Fruit fly (Drosophila melanogaster): Measurements from ENCODE around the gene Taf4.

The Taf4 gene

DNA sequence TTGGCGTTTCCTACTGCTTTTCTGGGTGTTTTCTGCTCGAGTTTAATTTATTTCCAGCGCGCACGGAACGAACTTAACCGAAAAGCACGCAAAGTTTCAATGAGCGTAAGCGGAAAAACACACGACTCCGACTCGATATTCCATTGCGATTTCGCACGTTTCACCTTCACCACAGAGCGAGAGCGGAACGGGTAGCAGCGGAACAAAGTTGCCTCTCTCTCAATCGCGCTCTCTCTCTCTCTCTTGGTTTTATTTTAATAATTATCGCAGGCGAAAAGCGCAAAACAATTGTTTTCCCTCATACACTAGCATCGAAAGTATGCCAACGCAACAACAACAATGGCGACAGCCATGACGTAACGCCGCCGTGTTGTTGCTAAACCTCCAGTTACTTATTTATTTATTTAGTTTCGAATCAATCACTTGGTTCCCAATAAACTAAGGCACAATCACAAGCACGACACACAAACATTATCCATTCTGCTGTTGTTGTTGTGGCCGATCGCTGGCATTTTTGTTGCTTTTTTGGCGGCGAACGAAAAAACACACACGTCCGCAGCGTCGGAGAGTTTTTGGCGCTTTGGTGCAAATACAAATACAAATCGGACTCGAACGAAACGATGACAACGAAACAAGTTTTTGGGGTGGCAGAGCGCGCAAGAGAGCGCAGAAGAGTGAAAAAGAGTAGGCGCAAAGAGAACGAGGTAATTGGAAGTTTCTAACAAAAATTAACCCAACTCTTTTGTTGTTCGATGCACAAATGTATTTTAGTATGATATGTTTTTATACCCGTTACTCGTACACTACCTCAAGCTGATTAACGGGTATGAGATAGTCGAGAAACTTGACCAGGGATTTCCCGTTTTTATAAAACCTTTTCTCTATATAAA is 51.4 kb downstream of the Taf4 start, which contains the start of gene CG5151 (continued):
- TF ChIP-seq CG6791 (GFP tag; IDR thresholded peaks at IDR 0.05; ENCODE audit: partially characterized antibody) (peak; percentile 87), CG7839 (tag; optimal IDR thresholded peaks at IDR 0.05) (peak; percentile 30)

DNA sequence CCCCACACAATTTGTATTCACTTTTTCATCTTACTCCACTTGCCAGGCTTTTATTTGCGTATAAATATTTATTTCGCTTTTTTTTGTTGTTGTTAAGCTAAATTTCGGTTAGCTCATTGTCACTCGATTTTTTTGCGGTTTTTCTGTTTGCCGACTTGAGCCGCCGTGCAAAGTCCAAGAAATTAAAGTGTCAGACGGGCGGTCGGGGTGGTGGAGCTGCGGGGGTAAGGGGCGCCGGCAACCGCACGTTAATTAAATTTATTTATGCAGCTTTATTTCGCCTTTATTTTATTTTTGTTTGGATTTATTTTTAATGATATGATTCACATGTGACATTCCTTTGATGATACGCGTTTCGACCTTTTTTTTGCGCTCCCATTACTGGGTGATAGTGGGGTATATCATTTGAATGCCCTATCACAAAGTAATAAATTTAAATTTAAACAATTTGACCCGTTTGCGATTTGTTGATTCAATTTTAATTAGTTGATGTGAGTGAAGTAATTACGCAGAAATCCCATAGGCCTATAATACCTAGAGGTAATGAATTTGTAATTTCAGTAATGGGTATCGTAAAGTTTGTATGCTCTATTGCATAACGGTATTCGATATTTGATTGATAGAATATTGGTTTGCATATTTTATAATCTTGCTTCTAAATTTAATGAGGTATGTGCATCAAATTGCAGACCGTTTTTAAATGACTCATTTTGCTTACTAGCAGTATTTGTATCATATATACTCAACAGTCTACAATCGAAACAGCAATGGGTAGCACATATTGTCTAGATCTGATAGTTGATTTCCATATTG is 52.5 kb downstream of the Taf4 start:
- no peak for TF ChIP-seq Mes4 (GFP tag; optimal IDR thresholded peaks at IDR 0.05)
- TF ChIP-seq CG4328 (GFP tag; optimal IDR thresholded peaks at IDR 0.05): no peak
- no peak for TF ChIP-seq psq (GFP tag; optimal IDR thresholded peaks at IDR 0.05)
- TF ChIP-seq maf-S (GFP tag; optimal IDR thresholded peaks at IDR 0.05): peak; percentile 31
- TF ChIP-seq CG32767 (GFP tag; IDR thresholded peaks at IDR 0.05): no peak
- TF ChIP-seq Jarid2 (GFP tag; optimal IDR thresholded peaks at IDR 0.05): no peak
- TF ChIP-seq CG11085 (GFP tag; IDR thresholded peaks at IDR 0.05): no peak
- TF ChIP-seq lola (GFP tag; optimal IDR thresholded peaks at IDR 0.05): no peak
- TF ChIP-seq hkb (optimal IDR thresholded peaks at IDR 0.05): no peak
- 0 out of 2 replicates have a peak, but pooled peaks have one; percentile 20 for TF ChIP-seq hkb (GFP tag; IDR thresholded peaks at IDR 0.05)
- TF ChIP-seq CG10654 (GFP tag; optimal IDR thresholded peaks at IDR 0.05): no peak
- no peak for TF ChIP-seq CG15073 (GFP tag; optimal IDR thresholded peaks at IDR 0.05)
- peak; percentile 53 for TF ChIP-seq CG7839 (tag; optimal IDR thresholded peaks at IDR 0.05)
- TF ChIP-seq Fer1 (GFP tag; optimal IDR thresholded peaks at IDR 0.05): no peak
- TF ChIP-seq Bgb (GFP tag; IDR thresholded peaks at IDR 0.05; ENCODE audit: partially characterized antibody): no peak
- TF ChIP-seq BEAF-32 (GFP tag; optimal IDR thresholded peaks at IDR 0.05): no peak
- TF ChIP-seq nom (GFP tag; optimal IDR thresholded peaks at IDR 0.05): peak; percentile 8
- peak; percentile 28 for TF ChIP-seq CG18476 (GFP tag; optimal IDR thresholded peaks at IDR 0.05)
- no peak for TF ChIP-seq wek (GFP tag; optimal IDR thresholded peaks at IDR 0.05)
- TF ChIP-seq CG14667 (GFP tag; IDR thresholded peaks at IDR 0.05): no peak
- peak; percentile 22 for TF ChIP-seq CG9437 (GFP tag; optimal IDR thresholded peaks at IDR 0.05)
- peak; percentile 6 for TF ChIP-seq corto (GFP tag; optimal IDR thresholded peaks at IDR 0.05)
- TF ChIP-seq nmo (GFP tag; optimal IDR thresholded peaks at IDR 0.05): peak; percentile 26
- peak; percentile 29 for TF ChIP-seq CG1233 (GFP tag; optimal IDR thresholded peaks at IDR 0.05)
- TF ChIP-seq lab (GFP tag; optimal IDR thresholded peaks at IDR 0.05): peak; percentile 41
- peak; percentile 51 for TF ChIP-seq bab2 (GFP tag; optimal IDR thresholded peaks at IDR 0.05)
- peak; percentile 58; the same call in 1 of the 3 replicates for TF ChIP-seq Mrtf (GFP tag; IDR thresholded peaks at IDR 0.05)
- TF ChIP-seq CG7786 (GFP tag; optimal IDR thresholded peaks at IDR 0.05): peak; percentile 71
- TF ChIP-seq mam (GFP tag; optimal IDR thresholded peaks at IDR 0.05): peak; percentile 65
- peak; percentile 60 for TF ChIP-seq CG13624 (GFP tag; optimal IDR thresholded peaks at IDR 0.05)
- TF ChIP-seq GATAe (GFP tag; conservative IDR thresholded peaks at IDR 0.05): no peak
- TF ChIP-seq Nf-YB (GFP tag; optimal IDR thresholded peaks at IDR 0.05): peak; percentile 5
- TF ChIP-seq gsb-n (tag; optimal IDR thresholded peaks at IDR 0.05): no peak
- TF ChIP-seq en (GFP tag; optimal IDR thresholded peaks at IDR 0.05): no peak
- TF ChIP-seq Hmx (GFP tag; optimal IDR thresholded peaks at IDR 0.05): peak; percentile 10
- peak; percentile 54 to 67 for TF ChIP-seq Pdp1 (GFP tag; optimal IDR thresholded peaks at IDR 0.05)
- peak; percentile 66; the same call in 1 of the 2 replicates for TF ChIP-seq rib (GFP tag; IDR thresholded peaks at IDR 0.05)
- no peak for TF ChIP-seq CG30431 (GFP tag; optimal IDR thresholded peaks at IDR 0.05)
- peak; percentile 17 for TF ChIP-seq NK7.1 (GFP tag; optimal IDR thresholded peaks at IDR 0.05)
- no peak; the same call in 1 of the 2 replicates for TF ChIP-seq Atf6 (GFP tag; IDR thresholded peaks at IDR 0.05)
- no peak for TF ChIP-seq vnd (GFP tag; IDR thresholded peaks at IDR 0.05; ENCODE audit: partially characterized antibody)
- peak; percentile 37 for TF ChIP-seq Meics (GFP tag; optimal IDR thresholded peaks at IDR 0.05)
- no peak for TF ChIP-seq NC2β (GFP tag; optimal IDR thresholded peaks at IDR 0.05)

Data from whole organism, embryonic.